Fruit fly (Drosophila melanogaster): ENCODE measurements around the gene CG6432.
A peak's percentile ranks its signal among the peaks of the same experiment; 100 is the strongest.

DNA sequence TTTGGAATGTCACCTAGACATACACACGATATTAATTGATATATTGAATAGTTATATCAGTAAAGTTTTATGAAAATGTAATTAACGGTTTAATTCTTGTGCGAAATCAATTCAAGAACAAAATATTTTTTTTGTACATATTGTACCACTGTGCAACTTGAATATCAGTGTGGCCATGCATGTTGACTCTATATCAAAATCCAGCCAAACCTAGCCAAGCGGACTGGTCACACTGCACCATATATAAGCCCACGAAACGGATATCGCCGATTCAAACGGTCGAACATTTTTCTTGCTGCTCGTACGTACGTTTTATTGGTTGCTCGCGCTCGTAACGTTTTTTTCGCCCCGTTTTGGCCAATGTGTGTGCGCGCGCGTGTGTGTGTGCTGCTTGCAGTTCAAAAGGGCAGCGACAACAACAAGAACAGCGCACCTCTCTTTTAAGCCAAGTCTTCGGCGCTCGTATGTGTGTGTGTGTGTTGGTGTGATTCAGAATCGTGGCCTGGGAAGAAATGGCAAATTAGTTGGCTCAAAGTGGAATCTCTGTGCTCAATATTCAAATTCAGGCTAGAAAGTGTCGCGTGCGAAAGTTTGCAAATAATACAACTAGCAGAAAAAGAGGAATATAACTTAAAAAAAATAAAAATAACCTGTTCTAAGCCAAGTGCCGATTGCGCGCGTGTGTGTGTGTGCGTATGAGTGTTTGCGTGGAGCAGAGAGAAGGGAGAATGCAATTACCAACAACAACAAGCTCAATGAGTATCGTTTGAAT is 41.8 kb upstream of the CG6432 start, which contains the start of gene crb:
- TF ChIP-seq EcR (GFP tag; optimal IDR thresholded peaks at IDR 0.05) (peak; percentile 36), CG17806 (tag; optimal IDR thresholded peaks at IDR 0.05) (no peak), CG34367 (tag; optimal IDR thresholded peaks at IDR 0.05) (peak; percentile 45), Pif1B (GFP tag; optimal IDR thresholded peaks at IDR 0.05) (no peak), gl (tag; optimal IDR thresholded peaks at IDR 0.05) (no peak), CG9948 (tag; optimal IDR thresholded peaks at IDR 0.05) (no peak), CG13204 (GFP tag; optimal IDR thresholded peaks at IDR 0.05) (no peak), CG15710 (tag; optimal IDR thresholded peaks at IDR 0.05) (peak; percentile 17), Pif1A (GFP tag; optimal IDR thresholded peaks at IDR 0.05) (peak; percentile 8), D1 (tag; optimal IDR thresholded peaks at IDR 0.05) (no peak), CG8159 (tag; optimal IDR thresholded peaks at IDR 0.05) (peak; percentile 22), rn (GFP tag; IDR thresholded peaks at IDR 0.05) (no peak)

All from whole organism, pupa.